Fruit fly (Drosophila melanogaster) whole organism, wandering third instar larva: ENCODE data around the gene Hr38.

ENCODE experiments used
- Abd-B ChIP-seq: fragments of >200 bp; optimal IDR thresholded peaks from 2 replicates; lab custom pipeline; 2017; ENCODE audit warnings: missing biosample characterization, missing genetic modification characterization
- Dfd ChIP-seq: fragments of >200 bp; optimal IDR thresholded peaks from 2 replicates; lab custom pipeline; 2017; ENCODE audit warnings: missing biosample characterization, missing genetic modification characterization
- Jra ChIP-seq: sonication (Bioruptor generic); optimal IDR thresholded peaks from 2 replicates; lab custom pipeline; 2016; ENCODE audit warnings: missing biosample characterization, missing genetic modification characterization
- Mio ChIP-seq: sonication (Bioruptor generic); optimal IDR thresholded peaks from 2 replicates; lab custom pipeline; 2016; ENCODE audit warnings: missing biosample characterization, missing genetic modification characterization
- Myc ChIP-seq: fragments of >200 bp; optimal IDR thresholded peaks from 2 replicates; lab custom pipeline; 2017
- Vsx2 ChIP-seq: fragments of 200-300, 225-300 bp; sonication (Bioruptor generic); optimal IDR thresholded peaks from 2 replicates; lab custom pipeline; 2018; ENCODE audit warnings: missing biosample characterization, missing genetic modification characterization; ENCODE audit not compliant: partially characterized antibody
- dl ChIP-seq, 2 experiments: fragments of 175-275, 200-275 bp in 1 of 2; fragments of 200-275 bp in 1 of 2; sonication (Bioruptor generic); optimal IDR thresholded peaks; lab custom pipeline; 2018; ENCODE audit warnings: mild to moderate bottlenecking in 2 of 2, missing biosample characterization in 2 of 2, missing genetic modification characterization in 2 of 2, moderate library complexity in 2 of 2; ENCODE audit not compliant: partially characterized antibody in 2 of 2, insufficient read depth in 1 of 2
- h ChIP-seq: fragments of 200-800 bp; sonication (Bioruptor generic); optimal IDR thresholded peaks from 3 replicates; lab custom pipeline; 2016; ENCODE audit warnings: missing biosample characterization, mild to moderate bottlenecking, missing genetic modification characterization
- rgr ChIP-seq: fragments of 200-800 bp; sonication (Bioruptor generic); optimal IDR thresholded peaks from 3 replicates; lab custom pipeline; 2016; ENCODE audit warnings: missing biosample characterization, mild to moderate bottlenecking, missing genetic modification characterization

dm6 chr2L:20760956-20761355 is 46.6 kb upstream of the Hr38 start:
- TF ChIP-seq Jra (GFP tag; lab: Kevin White, UChicago), result no peak
- TF ChIP-seq Dfd (GFP tag; lab: Kevin White, UChicago), result no peak
- TF ChIP-seq Vsx2 (GFP tag; lab: Kevin White, UChicago), result no peak
- TF ChIP-seq Myc, result no peak
- peak; percentile 24 for TF ChIP-seq rgr
- peak; percentile 16 for TF ChIP-seq h (GFP tag; lab: Kevin White, UChicago)
- TF ChIP-seq dl (GFP tag; optimal IDR thresholded peaks at IDR 0.05; lab: Kevin White, UChicago; ENCODE audit: insufficient read depth in 1 of 2, partially characterized antibody in 2 of 2), result no peak
- no peak for TF ChIP-seq Abd-B
- no peak for TF ChIP-seq Mio (GFP tag; lab: Kevin White, UChicago)
